Worm (Caenorhabditis elegans) whole organism, young adult: ENCODE results near the gene T01E8.8.

ENCODE experiments used
- B0336.3 ChIP-seq: fragments of 200-800 bp; sonication (Bioruptor generic); IDR thresholded peaks from 2 replicates; pipeline ENCODE4 v1.3.6; 2022; ENCODE audit warnings: missing genetic modification characterization, missing compliant biosample characterization
- F22D6.2 ChIP-seq: sonication (generic microtip); optimal IDR thresholded peaks from 2 replicates; lab custom pipeline; 2016; ENCODE audit warnings: mild to moderate bottlenecking, missing genetic modification characterization, missing compliant biosample characterization
- F37B4.10 ChIP-seq: fragments of 200-800 bp; sonication (Bioruptor generic); IDR thresholded peaks from 2 replicates; pipeline ENCODE4 v1.3.6; 2022; ENCODE audit warnings: missing genetic modification characterization, missing compliant biosample characterization
- F49E8.2 ChIP-seq: sonication (generic microtip); optimal IDR thresholded peaks from 3 replicates; lab custom pipeline; 2017; ENCODE audit warnings: missing genetic modification characterization, mild to moderate bottlenecking, missing compliant biosample characterization, antibody characterized with exemption, moderate library complexity; ENCODE audit not compliant: insufficient read depth
- F52B5.7 ChIP-seq: sonication (generic microtip); optimal IDR thresholded peaks from 2 replicates; lab custom pipeline; 2016; ENCODE audit warnings: mild to moderate bottlenecking, missing genetic modification characterization, missing compliant biosample characterization
- F55B11.4 ChIP-seq: sonication (generic microtip); optimal IDR thresholded peaks from 2 replicates; lab custom pipeline; 2016; ENCODE audit warnings: missing compliant biosample characterization, missing genetic modification characterization, borderline replicate concordance; ENCODE audit not compliant: insufficient read depth
- F57A8.1 ChIP-seq: fragments of 200-800 bp; sonication (Bioruptor generic); optimal IDR thresholded peaks from 2 replicates; lab custom pipeline; 2018; ENCODE audit warnings: mild to moderate bottlenecking, missing genetic modification characterization, moderate library complexity, missing compliant biosample characterization
- F57C9.4 ChIP-seq: sonication (generic microtip); optimal IDR thresholded peaks from 2 replicates; lab custom pipeline; 2017; ENCODE audit warnings: mild to moderate bottlenecking, missing genetic modification characterization, missing compliant biosample characterization
- K12H6.12 ChIP-seq: fragments of 200-800 bp; sonication (Bioruptor generic); optimal IDR thresholded peaks from 2 replicates; lab custom pipeline; 2018; ENCODE audit warnings: mild to moderate bottlenecking, missing genetic modification characterization, missing compliant biosample characterization
- Y53G8AR.9 ChIP-seq: fragments of 200-800 bp; sonication (Bioruptor generic); conservative IDR thresholded peaks from 2 replicates; pipeline ENCODE4 v1.3.6; 2022; ENCODE audit warnings: missing genetic modification reagents, missing genetic modification characterization, missing compliant biosample characterization
- Y95B8A.8 ChIP-seq: fragments of 200-800 bp; sonication (Bioruptor generic); IDR thresholded peaks from 2 replicates; pipeline ENCODE4 v1.3.6; 2022; ENCODE audit warnings: missing genetic modification reagents, missing genetic modification characterization, missing compliant biosample characterization
- ZK185.1 ChIP-seq: sonication (generic microtip); optimal IDR thresholded peaks from 2 replicates; lab custom pipeline; 2016; ENCODE audit warnings: mild to moderate bottlenecking, missing genetic modification characterization, missing compliant biosample characterization; ENCODE audit not compliant: poor library complexity, severe bottlenecking
- akir-1 ChIP-seq: fragments of 200-800 bp; sonication (Bioruptor generic); optimal IDR thresholded peaks from 2 replicates; lab custom pipeline; 2018; ENCODE audit warnings: mild to moderate bottlenecking, missing genetic modification characterization, moderate library complexity, missing compliant biosample characterization
- ama-1 ChIP-seq, 3 experiments: fragments of 150-350 bp in 1 of 3; sonication (generic microtip) in 2 of 3; optimal IDR thresholded peaks; 2 replicates each; lab custom pipeline; 2014 to 2018; ENCODE audit warnings: missing biosample characterization in 2 of 3, missing genetic modification characterization in 2 of 3, missing genetic modification reagents in 2 of 3
- aptf-2 ChIP-seq: fragments of 200-800 bp; sonication (Bioruptor generic); conservative IDR thresholded peaks from 2 replicates; pipeline ENCODE4 v1.3.6; 2022; ENCODE audit warnings: missing genetic modification reagents, missing genetic modification characterization, missing compliant biosample characterization
- aptf-3 ChIP-seq: fragments of 200-800 bp; sonication (Bioruptor generic); IDR thresholded peaks from 2 replicates; pipeline ENCODE4 v1.3.6; 2022; ENCODE audit warnings: missing genetic modification characterization, missing compliant biosample characterization
- attf-3 ChIP-seq: fragments of 200-800 bp; sonication (Bioruptor generic); conservative IDR thresholded peaks from 2 replicates; pipeline ENCODE4 v1.3.6; 2022; ENCODE audit warnings: missing genetic modification reagents, missing genetic modification characterization, missing compliant biosample characterization
- bed-1 ChIP-seq: fragments of 200-800 bp; sonication (Bioruptor generic); IDR thresholded peaks from 2 replicates; pipeline ENCODE4 v1.3.6; 2022; ENCODE audit warnings: missing genetic modification reagents, missing genetic modification characterization, missing compliant biosample characterization
- ccch-3 ChIP-seq: fragments of 200-800 bp; sonication (Bioruptor generic); optimal IDR thresholded peaks from 2 replicates; lab custom pipeline; 2018; ENCODE audit warnings: mild to moderate bottlenecking, missing genetic modification characterization, missing compliant biosample characterization
- cebp-1 ChIP-seq, 2 experiments: fragments of 200-800 bp in 1 of 2; sonication (Bioruptor generic) in 1 of 2; sonication (generic microtip) in 1 of 2; IDR thresholded peaks in 1 of 2; optimal IDR thresholded peaks in 1 of 2; 2 replicates each; pipeline versions ENCODE4 v1.3.6 to Lab custom; 2017 to 2022; ENCODE audit warnings: missing compliant biosample characterization in 2 of 2, missing genetic modification characterization in 2 of 2, mild to moderate bottlenecking in 1 of 2, missing genetic modification reagents in 1 of 2, moderate library complexity in 1 of 2
- ceh-40 ChIP-seq: fragments of 200-800 bp; sonication (Bioruptor generic); IDR thresholded peaks from 2 replicates; pipeline ENCODE4 v1.3.6; 2022; ENCODE audit warnings: missing genetic modification characterization, missing compliant biosample characterization
- ceh-58 ChIP-seq: fragments of 200-800 bp; sonication (Bioruptor generic); IDR thresholded peaks from 2 replicates; pipeline ENCODE4 v1.3.6; 2022; ENCODE audit warnings: missing genetic modification characterization, missing compliant biosample characterization
- die-1 ChIP-seq: sonication (generic microtip); optimal IDR thresholded peaks from 2 replicates; lab custom pipeline; 2016; ENCODE audit warnings: missing genotype, mild to moderate bottlenecking, missing genetic modification characterization, missing compliant biosample characterization
- dox-1 ChIP-seq: fragments of 200-800 bp; sonication (Bioruptor generic); IDR thresholded peaks from 2 replicates; pipeline ENCODE4 v1.3.6; 2022; ENCODE audit warnings: missing genetic modification reagents, missing genetic modification characterization, missing compliant biosample characterization
- efl-1 ChIP-seq: fragments of 150-350 bp; optimal IDR thresholded peaks from 2 replicates; lab custom pipeline; 2014; ENCODE audit warnings: missing biosample characterization, missing genetic modification reagents, missing genetic modification characterization
- egl-18 ChIP-seq: fragments of 200-800 bp; sonication (Bioruptor generic); IDR thresholded peaks from 2 replicates; pipeline ENCODE4 v1.3.6; 2022; ENCODE audit warnings: missing genetic modification reagents, missing genetic modification characterization, missing compliant biosample characterization
- ekl-4 ChIP-seq: fragments of 200-800 bp; sonication (Bioruptor generic); IDR thresholded peaks from 2 replicates; pipeline ENCODE4 v1.3.6; 2022; ENCODE audit warnings: missing genetic modification reagents, missing genetic modification characterization, missing compliant biosample characterization
- hrde-1 ChIP-seq: sonication (generic microtip); optimal IDR thresholded peaks from 2 replicates; lab custom pipeline; 2016; ENCODE audit warnings: missing genetic modification characterization, mild to moderate bottlenecking, missing compliant biosample characterization, moderate library complexity, missing genotype, missing genetic modification reagents, borderline replicate concordance
- hsf-1 ChIP-seq: fragments of 200-800 bp; sonication (Bioruptor generic); IDR thresholded peaks from 2 replicates; pipeline ENCODE4 v1.3.6; 2022; ENCODE audit warnings: missing genetic modification reagents, missing genetic modification characterization, missing compliant biosample characterization
- lin-54 ChIP-seq: fragments of 200-800 bp; sonication (Bioruptor generic); optimal IDR thresholded peaks from 2 replicates; lab custom pipeline; 2018; ENCODE audit warnings: mild to moderate bottlenecking, missing genetic modification characterization, missing compliant biosample characterization
- lsy-27 ChIP-seq: sonication (generic microtip); optimal IDR thresholded peaks from 2 replicates; lab custom pipeline; 2017; ENCODE audit warnings: missing genetic modification characterization, mild to moderate bottlenecking, missing compliant biosample characterization, antibody characterized with exemption, missing genotype, borderline replicate concordance; ENCODE audit not compliant: insufficient read depth
- madf-3 ChIP-seq: fragments of 200-800 bp; sonication (Bioruptor generic); IDR thresholded peaks from 2 replicates; pipeline ENCODE4 v1.3.6; 2022; ENCODE audit warnings: missing genetic modification reagents, missing genetic modification characterization, missing compliant biosample characterization
- mes-4 ChIP-seq: sonication (generic microtip); optimal IDR thresholded peaks from 2 replicates; lab custom pipeline; 2016; ENCODE audit warnings: missing genotype, missing genetic modification characterization, missing compliant biosample characterization
- nfya-1 ChIP-seq: sonication (generic microtip); optimal IDR thresholded peaks from 2 replicates; lab custom pipeline; 2017; ENCODE audit warnings: antibody characterized with exemption, missing compliant biosample characterization, missing genetic modification characterization, borderline replicate concordance; ENCODE audit not compliant: insufficient read depth
- nfyb-1 ChIP-seq: fragments of 200-800 bp; sonication (Bioruptor generic); IDR thresholded peaks from 2 replicates; pipeline ENCODE4 v1.3.6; 2022; ENCODE audit warnings: missing genetic modification reagents, missing genetic modification characterization, missing compliant biosample characterization
- nhr-120 ChIP-seq: fragments of 200-800 bp; sonication (Bioruptor generic); IDR thresholded peaks from 2 replicates; pipeline ENCODE4 v1.3.6; 2022; ENCODE audit warnings: missing genetic modification characterization, missing compliant biosample characterization
- nhr-90 ChIP-seq: sonication (generic microtip); optimal IDR thresholded peaks from 2 replicates; lab custom pipeline; 2016; ENCODE audit warnings: missing genotype, mild to moderate bottlenecking, missing genetic modification characterization, missing compliant biosample characterization
- repo-1 ChIP-seq: sonication (generic microtip); optimal IDR thresholded peaks from 2 replicates; lab custom pipeline; 2017; ENCODE audit warnings: mild to moderate bottlenecking, missing genetic modification characterization, missing compliant biosample characterization
- snpc-3.4 ChIP-seq: sonication (generic microtip); optimal IDR thresholded peaks from 2 replicates; lab custom pipeline; 2017; ENCODE audit warnings: missing genetic modification characterization, mild to moderate bottlenecking, missing compliant biosample characterization, antibody characterized with exemption, moderate library complexity, missing genotype, missing genetic modification reagents
- snpc-4 ChIP-seq, 5 experiments: fragments of 150-350 bp in 1 of 5; sonication (generic microtip) in 4 of 5; optimal IDR thresholded peaks; 2 replicates each; lab custom pipeline; 2014 to 2018; ENCODE audit warnings: missing genetic modification characterization in 5 of 5, missing biosample characterization in 3 of 5, antibody characterized with exemption in 2 of 5, mild to moderate bottlenecking in 2 of 5, missing compliant biosample characterization in 2 of 5, missing genotype in 2 of 5, moderate library complexity in 2 of 5, missing genetic modification reagents in 1 of 5
- tbp1 ChIP-seq: fragments of 200-800 bp; sonication (Bioruptor generic); optimal IDR thresholded peaks from 2 replicates; lab custom pipeline; 2018; ENCODE audit warnings: mild to moderate bottlenecking, missing genetic modification characterization, missing compliant biosample characterization
- ztf-28 ChIP-seq: fragments of 200-800 bp; sonication (Bioruptor generic); IDR thresholded peaks from 2 replicates; pipeline ENCODE4 v1.3.6; 2022; ENCODE audit warnings: missing genetic modification reagents, missing genetic modification characterization, missing compliant biosample characterization

The T01E8.8 gene

DNA sequence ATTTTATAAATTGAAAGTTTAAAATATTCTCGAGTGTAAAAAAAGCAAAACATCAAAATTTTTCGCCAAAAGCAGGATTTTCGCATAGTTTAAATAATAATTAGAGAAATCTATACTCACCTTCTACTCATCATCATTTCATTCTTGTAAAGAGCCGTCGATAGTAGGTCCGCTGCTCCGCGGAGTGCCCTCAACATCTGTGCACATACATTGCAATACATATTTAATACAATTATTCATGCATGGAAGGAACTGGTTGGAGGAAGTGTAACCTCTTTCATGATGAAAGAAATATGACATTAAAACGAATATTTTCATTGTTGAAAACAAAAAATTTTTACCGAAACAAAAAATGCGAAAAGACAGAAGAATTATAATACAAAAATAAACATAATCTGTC lies 11.2 kb downstream of the T01E8.8 start, which contains the start of gene mrps-14:
Gene mrps-14 (minus strand): TSS at position 197 of the 400 bp plus-strand sequence.
- TF ChIP-seq ceh-40 (0 out of 2 replicates have a peak, but pooled peaks have one; percentile 11), K12H6.12 (tag; lab: Kevin White, UChicago) (no peak), ama-1 (optimal IDR thresholded peaks at IDR 0.05; lab: Kevin White, UChicago) (no peak), ama-1 (GFP tag; optimal IDR thresholded peaks at IDR 0.05; lab: Kevin White, UChicago) (peak in 1 of 2 experiments; percentile 83), snpc-3.4 (tag; lab: Kevin White, UChicago) (peak; percentile 44), snpc-4 (GFP tag; optimal IDR thresholded peaks at IDR 0.05; lab: Kevin White, UChicago) (no peak), snpc-4 (tag; optimal IDR thresholded peaks at IDR 0.05; lab: Kevin White, UChicago) (no peak), repo-1 (tag; lab: Kevin White, UChicago) (peak; percentile 34), Y53G8AR.9 (GFP tag; lab: Robert Waterston, UW) (peak; percentile 53), nfya-1 (tag; lab: Kevin White, UChicago) (no peak), nfyb-1 (0 out of 2 replicates have a peak, but pooled peaks have one; percentile 21), hrde-1 (tag; lab: Kevin White, UChicago) (peak; percentile 76), hsf-1 (GFP tag; lab: Robert Waterston, UW) (peak; percentile 70; the same call in 1 of the 2 replicates), dox-1 (GFP tag; lab: Robert Waterston, UW) (0 out of 2 replicates have a peak, but pooled peaks have one; percentile 12)

DNA sequence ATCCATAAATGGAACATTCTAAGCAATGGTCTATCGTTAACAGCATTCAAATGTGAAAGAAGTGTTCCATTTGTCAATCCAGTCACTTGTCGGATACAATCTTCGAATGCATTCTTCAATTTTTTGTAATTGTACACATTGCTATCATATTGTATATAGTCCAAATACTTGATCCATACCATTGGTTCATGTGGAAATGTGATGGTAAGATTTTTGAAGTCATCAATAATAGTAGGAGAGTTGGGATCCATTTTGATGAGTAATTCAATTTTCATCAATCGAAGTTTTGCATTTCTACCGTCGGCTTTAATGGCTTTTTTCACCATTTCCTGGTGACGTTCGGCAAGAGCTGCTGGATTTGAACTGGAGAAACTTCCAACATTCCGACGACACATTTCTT lies 14.5 kb downstream of the T01E8.8 start:
- TF ChIP-seq nhr-90 (tag; lab: Kevin White, UChicago) (no peak), tbp1 (GFP tag; lab: Kevin White, UChicago) (no peak), die-1 (no peak), F52B5.7 (no peak), ztf-28 (no peak), mes-4 (no peak), F22D6.2 (tag; lab: Kevin White, UChicago) (no peak), aptf-3 (GFP tag; lab: Robert Waterston, UW) (no peak), F57C9.4 (tag; lab: Kevin White, UChicago) (no peak), aptf-2 (GFP tag; lab: Robert Waterston, UW) (no peak), ccch-3 (no peak)

DNA sequence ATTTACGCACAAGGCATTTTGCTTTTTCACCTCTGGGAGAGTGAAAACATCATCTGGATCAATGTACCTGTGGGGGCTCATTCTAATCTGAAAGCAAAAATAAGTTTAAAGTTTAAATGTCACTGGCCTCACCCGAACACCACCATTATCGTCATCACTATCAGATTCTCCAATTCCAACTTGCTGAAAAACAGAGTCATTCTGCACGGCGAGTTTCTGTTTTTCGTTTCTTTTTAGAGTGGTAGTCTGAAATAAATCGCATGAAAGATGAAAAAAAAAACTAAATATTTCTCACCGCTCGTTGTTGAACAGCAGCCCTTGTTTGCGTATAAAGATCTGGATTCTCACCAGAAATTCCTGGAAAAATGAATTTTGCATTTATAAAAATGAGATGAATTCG lies 16.1 kb downstream of the T01E8.8 start:
- TF ChIP-seq bed-1 (GFP tag; lab: Robert Waterston, UW) (0 out of 2 replicates have a peak, but pooled peaks have one; percentile 53), ceh-58 (peak; percentile 70; the same call in 1 of the 2 replicates), snpc-3.4 (tag; lab: Kevin White, UChicago) (peak; percentile 8), nhr-120 (GFP tag; lab: Robert Waterston, UW) (no peak), F55B11.4 (tag; lab: Kevin White, UChicago) (no peak), F37B4.10 (GFP tag; lab: Robert Waterston, UW) (no peak), lsy-27 (tag; lab: Kevin White, UChicago) (no peak), lin-54 (GFP tag; lab: Kevin White, UChicago) (no peak), ZK185.1 (tag; lab: Kevin White, UChicago) (no peak), ekl-4 (0 out of 2 replicates have a peak, but pooled peaks have one; percentile 7), mes-4 (no peak), efl-1 (GFP tag; lab: Kevin White, UChicago) (no peak), cebp-1 (GFP tag; IDR thresholded peaks at IDR 0.05; lab: Robert Waterston, UW) (no peak), cebp-1 (tag; optimal IDR thresholded peaks at IDR 0.05; lab: Kevin White, UChicago) (peak; percentile 13), F49E8.2 (tag; lab: Kevin White, UChicago) (peak; percentile 52), egl-18 (GFP tag; lab: Robert Waterston, UW) (0 out of 2 replicates have a peak, but pooled peaks have one; percentile 42), attf-3 (no peak), ceh-40 (peak; percentile 41; the same call in 1 of the 2 replicates), akir-1 (GFP tag; lab: Kevin White, UChicago) (no peak), Y95B8A.8 (GFP tag; lab: Robert Waterston, UW) (peak; percentile 30; the same call in 1 of the 2 replicates), B0336.3 (GFP tag; lab: Robert Waterston, UW) (peak; percentile 15; the same call in 1 of the 2 replicates), F57A8.1 (GFP tag; lab: Kevin White, UChicago) (no peak), Y53G8AR.9 (GFP tag; lab: Robert Waterston, UW) (0 out of 2 replicates have a peak, but pooled peaks have one; percentile 17), madf-3 (peak; percentile 67; the same call in 1 of the 2 replicates), aptf-3 (GFP tag; lab: Robert Waterston, UW) (0 out of 2 replicates have a peak, but pooled peaks have one; percentile 10)
